Fruit fly (Drosophila melanogaster) whole organism, embryonic: ENCODE results near the gene Baldspot.
A peak's percentile ranks its signal among the peaks of the same experiment; 100 is the strongest.

Experiments used
- Asciz ChIP-seq: fragments of 200-800 bp; sonication (Bioruptor generic); optimal IDR thresholded peaks from 2 replicates; lab custom pipeline; 2017; ENCODE audit warnings: missing biosample characterization, mild to moderate bottlenecking, missing genetic modification characterization, missing genetic modification reagents
- CG10274 ChIP-seq: fragments of 200-800 bp; sonication (Bioruptor generic); optimal IDR thresholded peaks from 3 replicates; lab custom pipeline; 2017; ENCODE audit warnings: missing biosample characterization, mild to moderate bottlenecking, missing genetic modification characterization
- CG11247 ChIP-seq: fragments of 200-800 bp; sonication (Bioruptor generic); IDR thresholded peaks from 2 replicates; pipeline ENCODE4 v1.3.6; 2022; ENCODE audit warnings: missing biosample characterization, missing genetic modification characterization
- CG11456 ChIP-seq: fragments of 200-800 bp; sonication (Bioruptor generic); IDR thresholded peaks from 3 replicates; pipeline ENCODE4 v1.3.6; 2022; ENCODE audit warnings: missing biosample characterization, missing genetic modification characterization
- CG11504 ChIP-seq: fragments of 200-800 bp; sonication (Bioruptor generic); optimal IDR thresholded peaks from 3 replicates; lab custom pipeline; 2019; ENCODE audit warnings: missing biosample characterization, mild to moderate bottlenecking, missing genetic modification characterization, moderate library complexity
- CG11695 ChIP-seq: fragments of 200-800 bp; sonication (Bioruptor generic); IDR thresholded peaks from 3 replicates; pipeline ENCODE4 v1.3.6; 2022; ENCODE audit warnings: missing biosample characterization, missing genetic modification characterization
- CG12155 ChIP-seq: fragments of 200-800 bp; sonication (Bioruptor generic); optimal IDR thresholded peaks from 3 replicates; lab custom pipeline; 2016; ENCODE audit warnings: missing biosample characterization, missing genetic modification characterization
- CG14441 ChIP-seq: fragments of 200-800 bp; sonication (Bioruptor generic); IDR thresholded peaks from 2 replicates; pipeline ENCODE4 v1.3.6; 2022; ENCODE audit warnings: missing biosample characterization, missing genetic modification characterization
- CG15601 ChIP-seq: fragments of 200-800 bp; sonication (Bioruptor generic); optimal IDR thresholded peaks from 3 replicates; lab custom pipeline; 2019; ENCODE audit warnings: missing biosample characterization, mild to moderate bottlenecking, missing genetic modification characterization, moderate library complexity
- CG17186 ChIP-seq: fragments of 200-800 bp; sonication (Bioruptor generic); optimal IDR thresholded peaks from 3 replicates; lab custom pipeline; 2017; ENCODE audit warnings: missing biosample characterization, missing genetic modification reagents, missing genetic modification characterization
- CG17328 ChIP-seq: fragments of 200-800 bp; sonication (Bioruptor generic); IDR thresholded peaks from 2 replicates; pipeline ENCODE4 v1.3.6; 2022; ENCODE audit warnings: missing biosample characterization, missing genetic modification characterization
- CG17568 ChIP-seq: fragments of 200-800 bp; sonication (Bioruptor generic); optimal IDR thresholded peaks from 2 replicates; lab custom pipeline; 2018; ENCODE audit warnings: missing biosample characterization, mild to moderate bottlenecking, missing genetic modification characterization, moderate library complexity
- CG18599 ChIP-seq: fragments of 200-800 bp; sonication (Bioruptor generic); optimal IDR thresholded peaks from 3 replicates; lab custom pipeline; 2017; ENCODE audit warnings: missing biosample characterization, missing genetic modification characterization, mild to moderate bottlenecking, moderate library complexity, missing genetic modification reagents
- CG31224 ChIP-seq: fragments of 200-800 bp; sonication (Bioruptor generic); IDR thresholded peaks from 2 replicates; pipeline ENCODE4 v1.3.6; 2022; ENCODE audit warnings: missing biosample characterization, missing genetic modification characterization
- CG33213 ChIP-seq: fragments of 200-800 bp; sonication (Bioruptor generic); optimal IDR thresholded peaks from 3 replicates; lab custom pipeline; 2016; ENCODE audit warnings: missing biosample characterization, missing genetic modification characterization
- CG5180 ChIP-seq: fragments of 200-800 bp; sonication (Bioruptor generic); optimal IDR thresholded peaks from 3 replicates; lab custom pipeline; 2017; ENCODE audit warnings: missing biosample characterization, missing genetic modification characterization, mild to moderate bottlenecking, moderate library complexity, missing genetic modification reagents
- CG7271 ChIP-seq: fragments of 200-800 bp; sonication (Bioruptor generic); optimal IDR thresholded peaks from 2 replicates; lab custom pipeline; 2018; ENCODE audit warnings: missing biosample characterization, mild to moderate bottlenecking, missing genetic modification characterization, moderate library complexity
- CG7987 ChIP-seq: fragments of 200-800 bp; sonication (Bioruptor generic); optimal IDR thresholded peaks from 2 replicates; lab custom pipeline; 2018; ENCODE audit warnings: missing biosample characterization, mild to moderate bottlenecking, missing genetic modification characterization, moderate library complexity
- CG8290 ChIP-seq, 3 experiments: fragments of 200-800 bp; sonication (Bioruptor generic); optimal IDR thresholded peaks; 2 replicates each; lab custom pipeline; 2016 to 2019; ENCODE audit warnings: missing biosample characterization in 3 of 3, missing genetic modification characterization in 3 of 3, mild to moderate bottlenecking in 2 of 3, moderate library complexity in 1 of 3
- CG8359 ChIP-seq: fragments of 200-800 bp; sonication (Bioruptor generic); optimal IDR thresholded peaks from 2 replicates; lab custom pipeline; 2017; ENCODE audit warnings: missing biosample characterization, mild to moderate bottlenecking, missing genetic modification characterization, borderline replicate concordance
- CkIIα-i1 ChIP-seq: fragments of 200-800 bp; sonication (Bioruptor generic); IDR thresholded peaks from 2 replicates; pipeline ENCODE4 v1.3.6; 2022; ENCODE audit warnings: missing biosample characterization, missing genetic modification characterization
- CoRest ChIP-seq: fragments of 200-800 bp; sonication (Bioruptor generic); optimal IDR thresholded peaks from 3 replicates; lab custom pipeline; 2018; ENCODE audit warnings: missing biosample characterization, mild to moderate bottlenecking, missing genetic modification characterization, moderate library complexity
- Deaf1 ChIP-seq: fragments of 200-800 bp; optimal IDR thresholded peaks from 3 replicates; lab custom pipeline; 2019; ENCODE audit warnings: missing biosample characterization, mild to moderate bottlenecking, missing genetic modification characterization, moderate library complexity
- Doc2 ChIP-seq: fragments of 200-800 bp; sonication (Bioruptor generic); IDR thresholded peaks from 2 replicates; pipeline ENCODE4 v1.3.6; 2022; ENCODE audit warnings: missing biosample characterization, missing genetic modification characterization
- Drgx ChIP-seq: fragments of 200-800 bp; sonication (Bioruptor generic); IDR thresholded peaks from 2 replicates; pipeline ENCODE4 v1.3.6; 2022; ENCODE audit warnings: missing biosample characterization, missing genetic modification characterization
- E2f1 ChIP-seq: fragments of 200-800 bp; sonication (Bioruptor generic); IDR thresholded peaks from 2 replicates; pipeline ENCODE4 v1.3.6; 2022; ENCODE audit warnings: missing biosample characterization, missing genetic modification characterization
- Ets97D ChIP-seq: fragments of 200-800 bp; sonication (Bioruptor generic); optimal IDR thresholded peaks from 3 replicates; lab custom pipeline; 2016; ENCODE audit warnings: missing biosample characterization, missing genetic modification characterization
- H15 ChIP-seq: fragments of 200-800 bp; sonication (Bioruptor generic); IDR thresholded peaks from 3 replicates; pipeline ENCODE4 v1.3.6; 2022; ENCODE audit warnings: missing biosample characterization, missing genetic modification characterization
- Jarid2 ChIP-seq: fragments of 200-800 bp; sonication (Bioruptor generic); optimal IDR thresholded peaks from 3 replicates; lab custom pipeline; 2017; ENCODE audit warnings: mild to moderate bottlenecking, missing biosample characterization, missing genetic modification reagents, missing genetic modification characterization
- NFAT ChIP-seq: fragments of 200-800 bp; sonication (Bioruptor generic); IDR thresholded peaks from 2 replicates; pipeline ENCODE4 v1.3.6; 2022; ENCODE audit warnings: missing biosample characterization, missing genetic modification characterization
- Optix ChIP-seq: fragments of 200-800 bp; sonication (Bioruptor generic); IDR thresholded peaks from 3 replicates; pipeline ENCODE4 v1.3.6; 2022; ENCODE audit warnings: missing biosample characterization, missing genetic modification characterization
- cas ChIP-seq: fragments of 200-800 bp; sonication (Bioruptor generic); IDR thresholded peaks from 2 replicates; pipeline ENCODE4 v1.3.6; 2022; ENCODE audit warnings: missing biosample characterization, missing genetic modification characterization
- caup ChIP-seq: fragments of 200-800 bp; sonication (Bioruptor generic); optimal IDR thresholded peaks from 3 replicates; lab custom pipeline; 2017; ENCODE audit warnings: missing biosample characterization, mild to moderate bottlenecking, missing genetic modification characterization, moderate library complexity; ENCODE audit not compliant: severe bottlenecking
- cg ChIP-seq: fragments of 200-800 bp; sonication (Bioruptor generic); optimal IDR thresholded peaks from 3 replicates; lab custom pipeline; 2019; ENCODE audit warnings: missing biosample characterization, mild to moderate bottlenecking, missing genetic modification characterization, moderate library complexity
- danr ChIP-seq: fragments of 200-800 bp; sonication (Bioruptor generic); IDR thresholded peaks from 2 replicates; pipeline ENCODE4 v1.3.6; 2022; ENCODE audit warnings: missing biosample characterization, missing genetic modification characterization
- fu2 ChIP-seq: fragments of 200-800 bp; sonication (Bioruptor generic); optimal IDR thresholded peaks from 2 replicates; lab custom pipeline; 2016; ENCODE audit warnings: missing biosample characterization, missing genetic modification characterization
- gcm ChIP-seq: fragments of 200-800 bp; sonication (Bioruptor generic); optimal IDR thresholded peaks from 2 replicates; lab custom pipeline; 2019; ENCODE audit warnings: missing biosample characterization, mild to moderate bottlenecking, missing genetic modification characterization, moderate library complexity
- mirr ChIP-seq: fragments of 200-800 bp; sonication (Bioruptor generic); optimal IDR thresholded peaks from 3 replicates; lab custom pipeline; 2018; ENCODE audit warnings: missing biosample characterization, mild to moderate bottlenecking, missing genetic modification characterization
- prd ChIP-seq, 3 experiments: fragments of >200 bp in 2 of 3; fragments of 200-800 bp in 1 of 3; sonication (Bioruptor generic) in 1 of 3; optimal IDR thresholded peaks in 2 of 3; IDR thresholded peaks in 1 of 3; 2 replicates in 2 of 3; 3 replicates in 1 of 3; pipeline versions ENCODE4 v1.3.6 to Lab custom; 2017 to 2022; ENCODE audit warnings: missing biosample characterization in 1 of 3, missing genetic modification characterization in 1 of 3
- pzg ChIP-seq: fragments of 200-800 bp; sonication (Bioruptor generic); optimal IDR thresholded peaks from 3 replicates; lab custom pipeline; 2018; ENCODE audit warnings: missing biosample characterization, mild to moderate bottlenecking, missing genetic modification characterization, moderate library complexity
- sc ChIP-seq, 3 experiments: fragments of >200 bp in 2 of 3; fragments of 200-800 bp in 1 of 3; sonication (Bioruptor generic) in 1 of 3; optimal IDR thresholded peaks; 2 replicates in 2 of 3; 3 replicates in 1 of 3; lab custom pipeline; 2017; ENCODE audit warnings: mild to moderate bottlenecking in 1 of 3, missing biosample characterization in 1 of 3, missing genetic modification characterization in 1 of 3, missing genetic modification reagents in 1 of 3
- sna ChIP-seq: fragments of 200-800 bp; sonication (Bioruptor generic); IDR thresholded peaks from 2 replicates; pipeline ENCODE4 v1.3.6; 2022; ENCODE audit warnings: missing biosample characterization, missing genetic modification characterization; ENCODE audit not compliant: partially characterized antibody
- stwl ChIP-seq: fragments of 200-800 bp; sonication (Bioruptor generic); optimal IDR thresholded peaks from 3 replicates; lab custom pipeline; 2018; ENCODE audit warnings: missing biosample characterization, mild to moderate bottlenecking, missing genetic modification characterization, moderate library complexity
- sug ChIP-seq: fragments of 200-800 bp; optimal IDR thresholded peaks from 2 replicates; lab custom pipeline; 2019; ENCODE audit warnings: missing biosample characterization, mild to moderate bottlenecking, missing genetic modification characterization, moderate library complexity
- tgo ChIP-seq: fragments of 200-800 bp; sonication (Bioruptor generic); IDR thresholded peaks from 3 replicates; pipeline ENCODE4 v1.3.6; 2022; ENCODE audit warnings: missing biosample characterization, missing genetic modification characterization
- tna ChIP-seq: fragments of 200-800 bp; sonication (Bioruptor generic); IDR thresholded peaks from 2 replicates; pipeline ENCODE4 v1.3.6; 2022; ENCODE audit warnings: missing biosample characterization, missing genetic modification characterization; ENCODE audit not compliant: partially characterized antibody
- tx ChIP-seq: fragments of 200-800 bp; sonication (Bioruptor generic); optimal IDR thresholded peaks from 2 replicates; lab custom pipeline; 2016; ENCODE audit warnings: missing biosample characterization, missing genetic modification characterization

The Baldspot gene

dm6 chr3L:16667663-16668465, 6.4 kb upstream of the Baldspot start, which contains the start of gene Galphaf (continued):
- TF ChIP-seq H15 (GFP tag; lab: Robert Waterston, UW) (no peak), CkIIα-i1 (no peak), E2f1 (no peak), CG10274 (no peak), CG17186 (GFP tag; lab: Kevin White, UChicago) (no peak), tna (no peak), caup (GFP tag; lab: Kevin White, UChicago) (peak; percentile 32), CG18599 (GFP tag; lab: Kevin White, UChicago) (peak; percentile 2), mirr (GFP tag; lab: Kevin White, UChicago) (peak; percentile 99), Optix (GFP tag; lab: Robert Waterston, UW) (no peak), CG12155 (GFP tag; lab: Kevin White, UChicago) (no peak), sna (GFP tag; lab: Robert Waterston, UW) (no peak), stwl (no peak), Deaf1 (tag; lab: Kevin White, UChicago) (peak; percentile 42), Doc2 (GFP tag; lab: Robert Waterston, UW) (no peak), sc (optimal IDR thresholded peaks at IDR 0.05; lab: Kevin White, UChicago) (no peak), sc (GFP tag; optimal IDR thresholded peaks at IDR 0.05; lab: Kevin White, UChicago) (no peak), Drgx (GFP tag; lab: Robert Waterston, UW) (no peak), cg (peak; percentile 29), Jarid2 (GFP tag; lab: Kevin White, UChicago) (peak; percentile 77), gcm (GFP tag; lab: Kevin White, UChicago) (no peak), CG11247 (no peak), danr (GFP tag; lab: Robert Waterston, UW) (no peak), fu2 (GFP tag; lab: Kevin White, UChicago) (no peak), tx (GFP tag; lab: Kevin White, UChicago) (no peak), CG11504 (no peak), pzg (GFP tag; lab: Kevin White, UChicago) (no peak), CG14441 (GFP tag; lab: Robert Waterston, UW) (no peak), Ets97D (GFP tag; lab: Kevin White, UChicago) (no peak), CG17328 (GFP tag; lab: Robert Waterston, UW) (no peak), CG33213 (GFP tag; lab: Kevin White, UChicago) (no peak), prd (optimal IDR thresholded peaks at IDR 0.05; lab: Kevin White, UChicago) (no peak), prd (GFP tag; IDR thresholded peaks at IDR 0.05; lab: Robert Waterston, UW) (no peak), CG15601 (peak; percentile 53), CG8290 (GFP tag; optimal IDR thresholded peaks at IDR 0.05; lab: Kevin White, UChicago) (no peak), CG8290 (tag; optimal IDR thresholded peaks at IDR 0.05; lab: Kevin White, UChicago) (no peak), cas (GFP tag; lab: Robert Waterston, UW) (no peak), Asciz (GFP tag; lab: Kevin White, UChicago) (no peak), CG7987 (GFP tag; lab: Kevin White, UChicago) (no peak), CG11456 (GFP tag; lab: Robert Waterston, UW) (no peak), NFAT (GFP tag; lab: Robert Waterston, UW) (no peak), tgo (no peak), sug (tag; lab: Kevin White, UChicago) (peak; percentile 54), CoRest (tag; lab: Kevin White, UChicago) (no peak), CG5180 (GFP tag; lab: Kevin White, UChicago) (peak; percentile 37), CG31224 (GFP tag; lab: Robert Waterston, UW) (no peak), CG17568 (GFP tag; lab: Kevin White, UChicago) (no peak), CG11695 (GFP tag; lab: Robert Waterston, UW) (no peak), CG8359 (GFP tag; lab: Kevin White, UChicago) (no peak), CG7271 (no peak)
